Fruit fly (Drosophila melanogaster): ENCODE data around the gene CG3505.

DNA sequence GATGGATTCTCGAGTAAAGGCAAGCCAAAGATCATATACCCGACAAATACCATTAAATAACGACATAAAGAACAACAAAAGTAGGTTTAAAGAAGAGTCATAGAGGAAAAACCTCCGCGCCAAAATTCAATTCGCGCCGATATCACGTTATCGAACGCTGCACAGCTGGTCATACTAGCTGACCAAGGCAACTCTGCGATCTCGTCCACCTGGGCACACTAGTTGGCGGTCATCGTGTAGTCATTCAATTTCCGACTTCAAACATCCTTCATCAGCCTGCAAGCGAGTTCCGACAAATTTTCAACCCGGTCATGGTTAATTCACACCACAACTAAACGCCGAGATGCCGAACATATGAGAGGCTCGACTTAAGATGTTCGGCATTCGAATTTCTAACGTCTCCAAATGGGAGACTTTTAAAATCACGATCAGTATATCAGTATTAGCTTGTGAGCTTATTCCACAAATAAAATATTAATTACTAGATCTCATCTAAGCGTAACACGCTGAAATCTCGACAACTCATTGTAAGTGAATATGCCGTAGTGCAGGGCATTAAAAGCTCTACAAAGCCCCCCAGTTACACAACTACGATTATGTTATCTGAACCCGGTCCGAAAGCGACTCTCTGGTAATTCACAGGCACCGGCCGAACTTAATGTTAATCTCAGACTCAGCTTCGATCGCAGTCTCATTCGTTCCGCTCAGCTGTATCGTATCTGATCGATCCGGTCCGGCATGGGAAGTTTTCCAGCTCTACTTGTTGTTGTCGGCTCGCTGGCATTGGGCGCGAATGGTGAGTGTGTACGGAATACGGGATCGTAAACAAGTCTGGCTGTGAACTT is at the start of gene CG3505:
- TF ChIP-seq Abd-B (GFP tag; optimal IDR thresholded peaks at IDR 0.05): no peak
- no peak for TF ChIP-seq OdsH (GFP tag; optimal IDR thresholded peaks at IDR 0.05)
- TF ChIP-seq lola (GFP tag; optimal IDR thresholded peaks at IDR 0.05): no peak
- peak; percentile 3 for TF ChIP-seq h (GFP tag; optimal IDR thresholded peaks at IDR 0.05)
- TF ChIP-seq fru (GFP tag; optimal IDR thresholded peaks at IDR 0.05): peak; percentile 47

Measured in whole organism, wandering third instar larva.